Fruit fly (Drosophila melanogaster) whole organism, prepupa: ENCODE results near the gene CG5255.

Experiments used
- Blimp-1 ChIP-seq: fragments of 200-800 bp; sonication (Bioruptor generic); optimal IDR thresholded peaks from 3 replicates; lab custom pipeline; 2017; ENCODE audit warnings: missing biosample characterization, missing genetic modification characterization, mild to moderate bottlenecking, moderate library complexity, missing genetic modification reagents
- CG32006 ChIP-seq: fragments of 200-800 bp; sonication (Bioruptor generic); optimal IDR thresholded peaks from 3 replicates; lab custom pipeline; 2017; ENCODE audit warnings: missing biosample characterization, mild to moderate bottlenecking, missing genetic modification characterization
- CG8632 ChIP-seq: fragments of 200-800 bp; sonication (Bioruptor generic); optimal IDR thresholded peaks from 3 replicates; lab custom pipeline; 2016; ENCODE audit warnings: missing biosample characterization, missing genetic modification characterization
- esn ChIP-seq: fragments of 200-800 bp; sonication (Bioruptor generic); optimal IDR thresholded peaks from 2 replicates; lab custom pipeline; 2016; ENCODE audit warnings: missing biosample characterization, mild to moderate bottlenecking, missing genetic modification characterization, moderate library complexity
- net ChIP-seq: fragments of 200-800 bp; sonication (Bioruptor generic); optimal IDR thresholded peaks from 3 replicates; lab custom pipeline; 2016; ENCODE audit warnings: missing biosample characterization, missing genetic modification characterization

dm6 chr3R:17151376-17152026 is 13.8 kb downstream of the CG5255 start, which contains the start of gene CG5292:
- no peak for TF ChIP-seq CG32006 (GFP tag; lab: Kevin White, UChicago)
- TF ChIP-seq net (GFP tag; lab: Kevin White, UChicago), result peak; percentile 51
- TF ChIP-seq esn, result no peak
- TF ChIP-seq Blimp-1 (GFP tag; lab: Kevin White, UChicago), result no peak
- peak; percentile 1 for TF ChIP-seq CG8632 (GFP tag; lab: Kevin White, UChicago)
